Worm (Caenorhabditis elegans) whole organism, late embryonic: Measurements from ENCODE around the gene T01B4.3.

ENCODE experiments used
- hlh-30 ChIP-seq: sonication (generic microtip); optimal IDR thresholded peaks from 2 replicates; lab custom pipeline; 2017; ENCODE audit warnings: antibody characterized with exemption, missing genetic modification characterization, missing compliant biosample characterization; ENCODE audit not compliant: insufficient read depth
- unc-86 ChIP-seq: sonication (generic microtip); optimal IDR thresholded peaks from 2 replicates; lab custom pipeline; 2016; ENCODE audit warnings: missing genetic modification characterization, missing compliant biosample characterization

DNA sequence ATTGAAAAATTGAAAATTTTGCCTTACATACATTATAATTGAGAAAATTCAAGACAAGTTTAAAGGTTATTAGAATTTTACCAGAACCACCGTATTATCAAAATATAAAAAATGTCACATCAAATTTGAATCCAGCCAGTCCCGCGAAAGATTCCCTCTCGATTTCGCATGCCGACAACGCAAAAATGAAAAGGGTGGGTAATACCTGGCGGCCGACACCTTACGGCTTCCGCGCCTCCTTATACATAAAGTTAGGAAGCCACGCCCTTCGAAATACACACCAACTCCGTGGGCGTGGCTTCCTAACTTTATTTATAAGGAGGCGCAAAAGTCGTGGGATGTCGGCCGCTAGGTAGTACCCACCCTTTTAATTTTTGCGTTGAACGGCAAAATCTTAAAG is 40.0 kb upstream of the T01B4.3 start:
- TF ChIP-seq hlh-30 (tag; lab: Kevin White, UChicago) (no peak), unc-86 (no peak)
